Worm (Caenorhabditis elegans): Measurements from ENCODE around the gene ceh-54.

Gene ceh-54

ce11 chrX:6157411-6157916, 36.6 kb downstream of the ceh-54 start:
- peak; percentile 52 for TF ChIP-seq elt-2 (tag; optimal IDR thresholded peaks at IDR 0.05)
- peak; percentile 24 for TF ChIP-seq pqm-1 (tag; optimal IDR thresholded peaks at IDR 0.05)
- no peak for TF ChIP-seq ztf-4 (tag; optimal IDR thresholded peaks at IDR 0.05)
- TF ChIP-seq fkh-2 (tag; optimal IDR thresholded peaks at IDR 0.05) = no peak
- no peak for TF ChIP-seq egl-27 (tag; optimal IDR thresholded peaks at IDR 0.05)

ce11 chrX:6155436-6155835, 38.6 kb downstream of the ceh-54 start:
- TF ChIP-seq unc-62 (GFP tag; optimal IDR thresholded peaks at IDR 0.05) = no peak
- TF ChIP-seq lin-39 (tag; optimal IDR thresholded peaks at IDR 0.05) = peak; percentile 55
- TF ChIP-seq egl-27 (tag; optimal IDR thresholded peaks at IDR 0.05) = no peak
- no peak for TF ChIP-seq ama-1 (optimal IDR thresholded peaks at IDR 0.05)
- no peak for TF ChIP-seq mml-1 (tag; optimal IDR thresholded peaks at IDR 0.05)

DNA sequence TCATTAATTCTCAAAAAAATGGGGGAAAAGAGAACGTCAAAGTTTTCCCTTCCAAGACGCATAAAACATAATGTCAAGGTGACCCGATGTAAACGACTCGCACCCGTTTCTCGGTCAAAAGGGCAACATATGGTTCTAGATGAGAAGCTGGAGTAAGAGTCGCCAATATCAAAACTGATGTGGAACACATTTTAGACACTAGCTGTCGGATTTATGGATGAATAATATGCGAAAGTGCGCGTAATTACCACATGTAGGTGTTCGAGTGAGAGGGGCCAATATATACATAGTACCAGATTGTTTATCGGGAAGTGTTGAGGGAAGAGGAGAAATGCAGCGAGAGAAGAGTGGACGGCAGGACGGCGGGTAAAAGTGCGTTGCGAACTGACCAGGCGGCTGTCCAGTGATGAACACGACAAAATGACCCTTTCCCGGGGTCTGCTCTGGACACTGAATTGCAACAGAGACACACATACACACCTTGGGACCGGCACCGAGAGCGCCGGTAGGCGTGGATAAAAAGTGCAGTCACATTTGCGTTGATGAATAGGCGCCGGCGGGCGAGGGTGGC, 43.0 kb downstream of the ceh-54 start:
- TF ChIP-seq nhr-67 (tag; optimal IDR thresholded peaks at IDR 0.05) = no peak
- no peak for TF ChIP-seq mdl-1 (tag; optimal IDR thresholded peaks at IDR 0.05)
- TF ChIP-seq lin-15B (tag; optimal IDR thresholded peaks at IDR 0.05) = no peak
- TF ChIP-seq nhr-23 (tag; optimal IDR thresholded peaks at IDR 0.05) = no peak
- no peak for TF ChIP-seq elt-1 (tag; optimal IDR thresholded peaks at IDR 0.05)
- TF ChIP-seq egl-5 (tag; optimal IDR thresholded peaks at IDR 0.05) = no peak
- TF ChIP-seq nhr-237 (tag; optimal IDR thresholded peaks at IDR 0.05) = no peak
- TF ChIP-seq unc-62 (GFP tag; optimal IDR thresholded peaks at IDR 0.05) = no peak
- TF ChIP-seq ama-1 (optimal IDR thresholded peaks at IDR 0.05) = no peak
- no peak for TF ChIP-seq lin-39 (tag; optimal IDR thresholded peaks at IDR 0.05)
- no peak for TF ChIP-seq aly-2 (tag; optimal IDR thresholded peaks at IDR 0.05)
- no peak for TF ChIP-seq skn-1 (tag; optimal IDR thresholded peaks at IDR 0.05)
- TF ChIP-seq eor-1 (tag; optimal IDR thresholded peaks at IDR 0.05) = no peak

- TF ChIP-seq unc-62 (GFP tag; optimal IDR thresholded peaks at IDR 0.05) (no peak), ceh-28 (tag; optimal IDR thresholded peaks at IDR 0.05) (no peak), ama-1 (optimal IDR thresholded peaks at IDR 0.05) (no peak), sea-2 (GFP tag; optimal IDR thresholded peaks at IDR 0.05) (no peak), zag-1 (tag; optimal IDR thresholded peaks at IDR 0.05) (no peak), mdl-1 (tag; optimal IDR thresholded peaks at IDR 0.05) (no peak)
These were observed 43.6 kb downstream of the ceh-54 start, which contains the start of gene tag-275 for ce11 chrX:6150449-6150848. Gene tag-275 (minus strand): TSS chrX:6150549.

DNA sequence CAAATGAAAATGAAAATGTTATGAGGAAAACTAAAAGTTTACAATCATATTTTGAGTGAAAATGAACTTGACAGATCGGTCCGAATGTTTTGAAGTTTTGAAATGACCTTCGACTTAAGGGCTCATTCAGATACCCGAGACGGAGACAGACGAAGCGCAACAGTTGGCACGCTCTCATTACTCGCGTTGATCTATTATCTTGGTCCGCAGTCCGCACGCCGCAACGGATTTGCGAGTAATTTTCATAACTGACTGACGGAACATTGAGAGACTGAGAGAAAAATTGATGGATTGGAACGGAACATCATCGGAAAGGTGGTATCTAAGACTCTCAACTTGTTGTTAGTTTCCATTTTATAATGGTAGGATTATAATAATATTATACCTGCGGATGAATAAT, 48.1 kb downstream of the ceh-54 start:
- TF ChIP-seq daf-12 (tag; optimal IDR thresholded peaks at IDR 0.05) (no peak), nhr-23 (tag; optimal IDR thresholded peaks at IDR 0.05) (no peak), eor-1 (tag; optimal IDR thresholded peaks at IDR 0.05) (no peak), lin-39 (tag; optimal IDR thresholded peaks at IDR 0.05) (peak; percentile 63), lin-15B (tag; optimal IDR thresholded peaks at IDR 0.05) (no peak)

Data from whole organism, L3 larva.